Fruit fly (Drosophila melanogaster) whole organism, embryonic: ENCODE results near the gene CG5937.

Experiments
- BEAF-32 ChIP-seq: fragments of 200-800 bp; sonication (Bioruptor generic); optimal IDR thresholded peaks from 3 replicates; lab custom pipeline; 2017; ENCODE audit warnings: missing biosample characterization, missing genetic modification characterization, mild to moderate bottlenecking, moderate library complexity, missing genetic modification reagents
- CG10543 ChIP-seq: fragments of 200-800 bp; sonication (Bioruptor generic); optimal IDR thresholded peaks from 3 replicates; lab custom pipeline; 2017; ENCODE audit warnings: missing biosample characterization, mild to moderate bottlenecking, missing genetic modification characterization, moderate library complexity
- CG11247 ChIP-seq: fragments of 200-800 bp; sonication (Bioruptor generic); IDR thresholded peaks from 2 replicates; pipeline ENCODE4 v1.3.6; 2022; ENCODE audit warnings: missing biosample characterization, missing genetic modification characterization
- CG11696 ChIP-seq: fragments of 200-800 bp; sonication (Bioruptor generic); IDR thresholded peaks from 2 replicates; pipeline ENCODE4 v1.3.6; 2022; ENCODE audit warnings: missing biosample characterization, missing genetic modification characterization
- CG12236 ChIP-seq: fragments of 200-800 bp; sonication (Bioruptor generic); optimal IDR thresholded peaks from 2 replicates; lab custom pipeline; 2016; ENCODE audit warnings: missing biosample characterization, missing genetic modification characterization
- CG12744 ChIP-seq: fragments of 200-800 bp; sonication (Bioruptor generic); optimal IDR thresholded peaks from 2 replicates; lab custom pipeline; 2016; ENCODE audit warnings: missing biosample characterization, missing genetic modification characterization
- CG12942 ChIP-seq: fragments of 200-800 bp; sonication (Bioruptor generic); optimal IDR thresholded peaks from 3 replicates; lab custom pipeline; 2016; ENCODE audit warnings: missing biosample characterization, missing genetic modification characterization
- CG13287 ChIP-seq: fragments of 200-800 bp; sonication (Bioruptor generic); IDR thresholded peaks from 2 replicates; pipeline ENCODE4 v1.3.6; 2022; ENCODE audit warnings: missing biosample characterization, missing genetic modification characterization; ENCODE audit not compliant: partially characterized antibody
- CG15479 ChIP-seq: fragments of 200-800 bp; sonication (Bioruptor generic); optimal IDR thresholded peaks from 3 replicates; lab custom pipeline; 2019; ENCODE audit warnings: missing biosample characterization, mild to moderate bottlenecking, missing genetic modification characterization, moderate library complexity
- CG1602 ChIP-seq: fragments of 200-800 bp; sonication (Bioruptor generic); optimal IDR thresholded peaks from 3 replicates; lab custom pipeline; 2016; ENCODE audit warnings: missing biosample characterization, missing genetic modification characterization
- CG17361 ChIP-seq: fragments of 200-800 bp; sonication (Bioruptor generic); IDR thresholded peaks from 3 replicates; pipeline ENCODE4 v1.3.6; 2022; ENCODE audit warnings: missing biosample characterization, missing genetic modification characterization
- CG17385 ChIP-seq: fragments of 200-800 bp; sonication (Bioruptor generic); optimal IDR thresholded peaks from 3 replicates; lab custom pipeline; 2018; ENCODE audit warnings: missing biosample characterization, mild to moderate bottlenecking, missing genetic modification characterization
- CG18619 ChIP-seq: fragments of 200-800 bp; sonication (Bioruptor generic); optimal IDR thresholded peaks from 3 replicates; lab custom pipeline; 2017; ENCODE audit warnings: missing biosample characterization, mild to moderate bottlenecking, missing genetic modification characterization
- CG2116 ChIP-seq: fragments of 200-800 bp; sonication (Bioruptor generic); optimal IDR thresholded peaks from 3 replicates; lab custom pipeline; 2018; ENCODE audit warnings: missing biosample characterization, mild to moderate bottlenecking, missing genetic modification characterization
- CG2712 ChIP-seq: fragments of 200-800 bp; optimal IDR thresholded peaks from 3 replicates; lab custom pipeline; 2019; ENCODE audit warnings: missing biosample characterization, mild to moderate bottlenecking, missing genetic modification characterization, moderate library complexity
- CG2889 ChIP-seq: fragments of 200-800 bp; sonication (Bioruptor generic); IDR thresholded peaks from 3 replicates; pipeline ENCODE4 v1.3.6; 2022; ENCODE audit warnings: missing biosample characterization, missing genetic modification characterization
- CG30403 ChIP-seq: fragments of 200-800 bp; sonication (Bioruptor generic); optimal IDR thresholded peaks from 3 replicates; lab custom pipeline; 2016; ENCODE audit warnings: missing biosample characterization, missing genetic modification characterization
- CG31388 ChIP-seq: fragments of 200-800 bp; sonication (Bioruptor generic); optimal IDR thresholded peaks from 2 replicates; lab custom pipeline; 2016; ENCODE audit warnings: missing biosample characterization, missing genetic modification characterization
- CG7963 ChIP-seq: fragments of 200-800 bp; sonication (Bioruptor generic); IDR thresholded peaks from 3 replicates; pipeline ENCODE4 v1.3.6; 2022; ENCODE audit warnings: missing biosample characterization, missing genetic modification characterization; ENCODE audit not compliant: partially characterized antibody
- CG8388 ChIP-seq: fragments of 200-800 bp; sonication (Bioruptor generic); optimal IDR thresholded peaks from 2 replicates; lab custom pipeline; 2019; ENCODE audit warnings: missing biosample characterization, mild to moderate bottlenecking, missing genetic modification characterization, moderate library complexity
- CG9797 ChIP-seq: fragments of 200-800 bp; sonication (Bioruptor generic); optimal IDR thresholded peaks from 3 replicates; lab custom pipeline; 2018; ENCODE audit warnings: missing biosample characterization, mild to moderate bottlenecking, missing genetic modification characterization
- D ChIP-seq, 2 experiments: fragments of 200-800 bp in 1 of 2; fragments of >200 bp in 1 of 2; sonication (Bioruptor generic) in 1 of 2; optimal IDR thresholded peaks; 2 replicates in 1 of 2; 3 replicates in 1 of 2; lab custom pipeline; 2017; ENCODE audit warnings: mild to moderate bottlenecking in 1 of 2, missing biosample characterization in 1 of 2, missing genetic modification characterization in 1 of 2, missing genetic modification reagents in 1 of 2
- Dbx ChIP-seq: fragments of 200-800 bp; sonication (Bioruptor generic); IDR thresholded peaks from 3 replicates; pipeline ENCODE4 v1.3.6; 2022; ENCODE audit warnings: missing biosample characterization, missing genetic modification characterization
- Dek ChIP-seq: fragments of 200-800 bp; sonication (Bioruptor generic); optimal IDR thresholded peaks from 3 replicates; lab custom pipeline; 2019; ENCODE audit warnings: missing biosample characterization, mild to moderate bottlenecking, missing genetic modification characterization, moderate library complexity
- HLH3B ChIP-seq: fragments of 200-800 bp; sonication (Bioruptor generic); IDR thresholded peaks from 2 replicates; pipeline ENCODE4 v1.3.6; 2022; ENCODE audit warnings: missing biosample characterization, missing genetic modification characterization
- Hey ChIP-seq: fragments of 200-800 bp; sonication (Bioruptor generic); optimal IDR thresholded peaks from 3 replicates; lab custom pipeline; 2018; ENCODE audit warnings: missing biosample characterization, mild to moderate bottlenecking, missing genetic modification characterization
- HmgZ ChIP-seq: fragments of 200-800 bp; sonication (Bioruptor generic); optimal IDR thresholded peaks from 2 replicates; lab custom pipeline; 2018; ENCODE audit warnings: missing biosample characterization, mild to moderate bottlenecking, missing genetic modification characterization
- Mad ChIP-seq: fragments of 200-800 bp; sonication (Bioruptor generic); optimal IDR thresholded peaks from 2 replicates; lab custom pipeline; 2016; ENCODE audit warnings: missing biosample characterization, missing genetic modification characterization
- Med ChIP-seq: fragments of 200-800 bp; sonication (Bioruptor generic); peaks from one replicate; lab custom pipeline; 2016; ENCODE audit warnings: missing biosample characterization, missing genetic modification characterization, mild to moderate bottlenecking, inconsistent platforms, moderate library complexity
- NC2α ChIP-seq: fragments of 200-800 bp; sonication (Bioruptor generic); optimal IDR thresholded peaks from 2 replicates; lab custom pipeline; 2016; ENCODE audit warnings: missing biosample characterization, missing genetic modification characterization
- NC2β ChIP-seq: fragments of 200-800 bp; sonication (Bioruptor generic); optimal IDR thresholded peaks from 2 replicates; lab custom pipeline; 2016; ENCODE audit warnings: missing biosample characterization, missing genetic modification characterization
- Ptx1 ChIP-seq: fragments of 200-800 bp; sonication (Bioruptor generic); IDR thresholded peaks from 2 replicates; pipeline ENCODE4 v1.3.6; 2022; ENCODE audit warnings: missing biosample characterization, missing genetic modification characterization
- Rfx ChIP-seq: fragments of 200-800 bp; sonication (Bioruptor generic); IDR thresholded peaks from 2 replicates; pipeline ENCODE4 v1.3.6; 2022; ENCODE audit warnings: missing biosample characterization, missing genetic modification characterization
- btn ChIP-seq: fragments of 200-800 bp; sonication (Bioruptor generic); optimal IDR thresholded peaks from 2 replicates; lab custom pipeline; 2016; ENCODE audit warnings: missing biosample characterization, missing genetic modification characterization
- caup ChIP-seq: fragments of 200-800 bp; sonication (Bioruptor generic); optimal IDR thresholded peaks from 3 replicates; lab custom pipeline; 2017; ENCODE audit warnings: missing biosample characterization, mild to moderate bottlenecking, missing genetic modification characterization, moderate library complexity; ENCODE audit not compliant: severe bottlenecking
- chn ChIP-seq: fragments of 200-800 bp; sonication (Bioruptor generic); optimal IDR thresholded peaks from 2 replicates; lab custom pipeline; 2016; ENCODE audit warnings: missing biosample characterization, missing genetic modification characterization
- ewg ChIP-seq: fragments of 200-800 bp; sonication (Bioruptor generic); optimal IDR thresholded peaks from 3 replicates; lab custom pipeline; 2017; ENCODE audit warnings: mild to moderate bottlenecking, missing biosample characterization, missing genetic modification reagents, missing genetic modification characterization
- fd64A ChIP-seq: fragments of 200-800 bp; sonication (Bioruptor generic); optimal IDR thresholded peaks from 3 replicates; lab custom pipeline; 2018; ENCODE audit warnings: missing biosample characterization, mild to moderate bottlenecking, missing genetic modification characterization
- fu2 ChIP-seq: fragments of 200-800 bp; sonication (Bioruptor generic); optimal IDR thresholded peaks from 2 replicates; lab custom pipeline; 2016; ENCODE audit warnings: missing biosample characterization, missing genetic modification characterization
- grau ChIP-seq: fragments of 200-800 bp; optimal IDR thresholded peaks from 3 replicates; lab custom pipeline; 2019; ENCODE audit warnings: missing biosample characterization, mild to moderate bottlenecking, missing genetic modification characterization, moderate library complexity
- hkb ChIP-seq, 2 experiments: fragments of 200-800 bp in 1 of 2; fragments of >200 bp in 1 of 2; sonication (Bioruptor generic) in 1 of 2; IDR thresholded peaks in 1 of 2; optimal IDR thresholded peaks in 1 of 2; 2 replicates each; pipeline versions ENCODE4 v1.3.6 to Lab custom; 2017 to 2022; ENCODE audit warnings: missing biosample characterization in 1 of 2, missing genetic modification characterization in 1 of 2
- hth ChIP-seq: fragments of >200 bp; optimal IDR thresholded peaks from 2 replicates; lab custom pipeline; 2017; ENCODE audit warnings: inconsistent platforms
- ind ChIP-seq: fragments of 200-800 bp; sonication (Bioruptor generic); optimal IDR thresholded peaks from 3 replicates; lab custom pipeline; 2016; ENCODE audit warnings: missing biosample characterization, missing genetic modification characterization
- jumu ChIP-seq: fragments of 200-800 bp; sonication (Bioruptor generic); optimal IDR thresholded peaks from 3 replicates; lab custom pipeline; 2016; ENCODE audit warnings: missing biosample characterization, missing genetic modification characterization
- lov ChIP-seq, 2 experiments: fragments of 200-800 bp in 1 of 2; fragments of >200 bp in 1 of 2; sonication (Bioruptor generic) in 1 of 2; IDR thresholded peaks in 1 of 2; optimal IDR thresholded peaks in 1 of 2; 2 replicates in 1 of 2; 3 replicates in 1 of 2; pipeline versions ENCODE4 v1.3.6 to Lab custom; 2017 to 2022; ENCODE audit warnings: missing biosample characterization in 1 of 2, missing genetic modification characterization in 1 of 2
- peb ChIP-seq: fragments of 200-800 bp; sonication (Bioruptor generic); IDR thresholded peaks from 2 replicates; pipeline ENCODE4 v1.3.6; 2022; ENCODE audit warnings: missing biosample characterization, missing genetic modification characterization
- pnt ChIP-seq: fragments of 200-800 bp; sonication (Bioruptor generic); optimal IDR thresholded peaks from 3 replicates; lab custom pipeline; 2016; ENCODE audit warnings: missing biosample characterization, missing genetic modification characterization
- row ChIP-seq: fragments of 200-800 bp; sonication (Bioruptor generic); IDR thresholded peaks from 3 replicates; pipeline ENCODE4 v1.3.6; 2022; ENCODE audit warnings: missing biosample characterization, missing genetic modification characterization
- ttk ChIP-seq: fragments of 200-800 bp; sonication (Bioruptor generic); IDR thresholded peaks from 2 replicates; pipeline ENCODE4 v2.1.2; 2022; ENCODE audit warnings: missing biosample characterization, missing genetic modification characterization
- zfh2 ChIP-seq: fragments of 200-800 bp; sonication (Bioruptor generic); optimal IDR thresholded peaks from 2 replicates; lab custom pipeline; 2016; ENCODE audit warnings: missing biosample characterization, missing genetic modification characterization

CG5937 gene

DNA sequence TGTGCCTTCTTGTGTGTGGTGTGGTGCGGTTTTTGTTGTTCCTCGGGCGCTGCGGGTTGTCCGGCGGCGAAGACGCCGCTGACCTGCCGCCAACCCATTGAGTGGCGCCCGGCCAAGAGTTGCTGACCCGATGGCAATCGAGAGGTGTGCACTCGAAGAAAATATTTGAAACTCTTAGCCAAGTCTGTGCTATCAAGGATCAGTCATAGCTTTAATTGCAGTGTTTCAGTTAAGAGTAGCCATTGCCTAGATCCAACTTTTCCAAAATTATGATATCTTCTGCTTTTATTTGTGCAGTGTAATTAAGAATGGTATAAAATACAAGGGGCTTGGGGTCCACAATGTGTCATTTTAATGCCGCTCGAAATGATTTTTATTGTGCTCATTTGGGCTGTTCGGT is 15.2 kb upstream of the CG5937 start (continued):
- TF ChIP-seq hkb (optimal IDR thresholded peaks at IDR 0.05; lab: Kevin White, UChicago) (no peak), hkb (GFP tag; IDR thresholded peaks at IDR 0.05; lab: Robert Waterston, UW) (no peak), chn (GFP tag; lab: Kevin White, UChicago) (peak; percentile 68), Hey (tag; lab: Kevin White, UChicago) (no peak), D (optimal IDR thresholded peaks at IDR 0.05; lab: Kevin White, UChicago) (no peak), D (GFP tag; optimal IDR thresholded peaks at IDR 0.05; lab: Kevin White, UChicago) (peak; percentile 52), CG17385 (GFP tag; lab: Kevin White, UChicago) (peak; percentile 4), CG13287 (GFP tag; lab: Robert Waterston, UW) (no peak), CG2889 (GFP tag; lab: Robert Waterston, UW) (no peak), ind (GFP tag; lab: Kevin White, UChicago) (peak; percentile 31), CG18619 (GFP tag; lab: Kevin White, UChicago) (no peak), BEAF-32 (GFP tag; lab: Kevin White, UChicago) (no peak), jumu (GFP tag; lab: Kevin White, UChicago) (peak; percentile 45), NC2β (GFP tag; lab: Kevin White, UChicago) (peak; percentile 54), fd64A (GFP tag; lab: Kevin White, UChicago) (no peak), CG12744 (no peak), CG8388 (GFP tag; lab: Kevin White, UChicago) (peak; percentile 43), Mad (GFP tag; lab: Kevin White, UChicago) (no peak), CG11247 (GFP tag; lab: Robert Waterston, UW) (no peak), HLH3B (GFP tag; lab: Robert Waterston, UW) (no peak), pnt (GFP tag; lab: Kevin White, UChicago) (peak; percentile 30), Dbx (GFP tag; lab: Robert Waterston, UW) (no peak), CG30403 (GFP tag; lab: Kevin White, UChicago) (peak; percentile 57), CG7963 (GFP tag; lab: Robert Waterston, UW) (no peak), NC2α (GFP tag; lab: Kevin White, UChicago) (peak; percentile 16), Med (GFP tag; lab: Kevin White, UChicago) (peak; percentile 91), CG2116 (GFP tag; lab: Kevin White, UChicago) (no peak), lov (optimal IDR thresholded peaks at IDR 0.05; lab: Kevin White, UChicago) (no peak), lov (GFP tag; IDR thresholded peaks at IDR 0.05; lab: Robert Waterston, UW) (peak; percentile 68; the same call in 2 of the 3 replicates), grau (peak; percentile 50), fu2 (GFP tag; lab: Kevin White, UChicago) (no peak), zfh2 (GFP tag; lab: Kevin White, UChicago) (no peak), CG31388 (GFP tag; lab: Kevin White, UChicago) (no peak), CG2712 (tag; lab: Kevin White, UChicago) (peak; percentile 74), Dek (tag; lab: Kevin White, UChicago) (no peak), CG17361 (GFP tag; lab: Robert Waterston, UW) (peak; percentile 53; the same call in 1 of the 3 replicates), caup (GFP tag; lab: Kevin White, UChicago) (no peak), Ptx1 (GFP tag; lab: Robert Waterston, UW) (peak; percentile 58), CG10543 (GFP tag; lab: Kevin White, UChicago) (no peak), CG11696 (GFP tag; lab: Robert Waterston, UW) (no peak), CG9797 (GFP tag; lab: Kevin White, UChicago) (no peak), CG1602 (GFP tag; lab: Kevin White, UChicago) (peak; percentile 23), CG12236 (GFP tag; lab: Kevin White, UChicago) (no peak), row (GFP tag; lab: Robert Waterston, UW) (peak; percentile 56; the same call in 1 of the 3 replicates), Rfx (GFP tag; lab: Robert Waterston, UW) (no peak), CG15479 (no peak), HmgZ (tag; lab: Kevin White, UChicago) (no peak), ttk (GFP tag; lab: Robert Waterston, UW) (0 out of 2 replicates have a peak, but pooled peaks have one; percentile 30), btn (GFP tag; lab: Kevin White, UChicago) (peak; percentile 32), CG12942 (peak; percentile 35), ewg (GFP tag; lab: Kevin White, UChicago) (peak; percentile 36), hth (lab: Kevin White, UChicago) (no peak), peb (GFP tag; lab: Robert Waterston, UW) (peak; percentile 25; the same call in 1 of the 2 replicates)
